Fruit fly (Drosophila melanogaster) whole organism, embryonic: Measurements from ENCODE around the gene CG17239.

ENCODE experiments used
- Adf1 ChIP-seq: fragments of 200-800 bp; sonication (Bioruptor generic); IDR thresholded peaks from 2 replicates; pipeline ENCODE4 v1.3.6; 2022; ENCODE audit warnings: missing biosample characterization, missing genetic modification characterization
- BEAF-32 ChIP-seq: fragments of 200-800 bp; sonication (Bioruptor generic); optimal IDR thresholded peaks from 3 replicates; lab custom pipeline; 2017; ENCODE audit warnings: missing biosample characterization, missing genetic modification characterization, mild to moderate bottlenecking, moderate library complexity, missing genetic modification reagents
- CG10267 ChIP-seq: fragments of 200-800 bp; sonication (Bioruptor generic); optimal IDR thresholded peaks from 2 replicates; lab custom pipeline; 2018; ENCODE audit warnings: missing biosample characterization, mild to moderate bottlenecking, missing genetic modification characterization, moderate library complexity
- CG11723 ChIP-seq: fragments of 200-800 bp; sonication (Bioruptor generic); optimal IDR thresholded peaks from 2 replicates; lab custom pipeline; 2017; ENCODE audit warnings: missing biosample characterization, mild to moderate bottlenecking, missing genetic modification characterization
- CG13287 ChIP-seq: fragments of 200-800 bp; sonication (Bioruptor generic); IDR thresholded peaks from 2 replicates; pipeline ENCODE4 v1.3.6; 2022; ENCODE audit warnings: missing biosample characterization, missing genetic modification characterization; ENCODE audit not compliant: partially characterized antibody
- CG14441 ChIP-seq: fragments of 200-800 bp; sonication (Bioruptor generic); IDR thresholded peaks from 2 replicates; pipeline ENCODE4 v1.3.6; 2022; ENCODE audit warnings: missing biosample characterization, missing genetic modification characterization
- CG16813 ChIP-seq: fragments of 200-800 bp; sonication (Bioruptor generic); IDR thresholded peaks from 3 replicates; pipeline ENCODE4 v1.3.6; 2022; ENCODE audit warnings: missing biosample characterization, missing genetic modification characterization; ENCODE audit not compliant: partially characterized antibody
- CG17328 ChIP-seq: fragments of 200-800 bp; sonication (Bioruptor generic); IDR thresholded peaks from 2 replicates; pipeline ENCODE4 v1.3.6; 2022; ENCODE audit warnings: missing biosample characterization, missing genetic modification characterization
- CG18011 ChIP-seq: fragments of 200-800 bp; sonication (Bioruptor generic); optimal IDR thresholded peaks from 2 replicates; lab custom pipeline; 2017; ENCODE audit warnings: missing biosample characterization, missing genetic modification characterization, mild to moderate bottlenecking, moderate library complexity, missing genotype
- CG2199 ChIP-seq: fragments of 200-800 bp; sonication (Bioruptor generic); IDR thresholded peaks from 3 replicates; pipeline ENCODE4 v1.3.6; 2022; ENCODE audit warnings: missing biosample characterization, missing genetic modification characterization
- CG31224 ChIP-seq: fragments of 200-800 bp; sonication (Bioruptor generic); IDR thresholded peaks from 2 replicates; pipeline ENCODE4 v1.3.6; 2022; ENCODE audit warnings: missing biosample characterization, missing genetic modification characterization
- CG34422 ChIP-seq: fragments of 200-800 bp; sonication (Bioruptor generic); IDR thresholded peaks from 3 replicates; pipeline ENCODE4 v1.3.6; 2022; ENCODE audit warnings: missing biosample characterization, missing genetic modification characterization
- CG3726 ChIP-seq: fragments of 200-800 bp; sonication (Bioruptor generic); IDR thresholded peaks from 3 replicates; pipeline ENCODE4, ENCODE4 v1.3.6; 2022; ENCODE audit warnings: missing biosample characterization, missing genetic modification characterization
- CG4360 ChIP-seq: fragments of 200-800 bp; sonication (Bioruptor generic); IDR thresholded peaks from 2 replicates; pipeline ENCODE4 v1.3.6; 2022; ENCODE audit warnings: missing biosample characterization, missing genetic modification characterization
- CG7963 ChIP-seq: fragments of 200-800 bp; sonication (Bioruptor generic); IDR thresholded peaks from 3 replicates; pipeline ENCODE4 v1.3.6; 2022; ENCODE audit warnings: missing biosample characterization, missing genetic modification characterization; ENCODE audit not compliant: partially characterized antibody
- CG7987 ChIP-seq: fragments of 200-800 bp; sonication (Bioruptor generic); optimal IDR thresholded peaks from 2 replicates; lab custom pipeline; 2018; ENCODE audit warnings: missing biosample characterization, mild to moderate bottlenecking, missing genetic modification characterization, moderate library complexity
- D ChIP-seq, 2 experiments: fragments of 200-800 bp in 1 of 2; fragments of >200 bp in 1 of 2; sonication (Bioruptor generic) in 1 of 2; optimal IDR thresholded peaks; 2 replicates in 1 of 2; 3 replicates in 1 of 2; lab custom pipeline; 2017; ENCODE audit warnings: mild to moderate bottlenecking in 1 of 2, missing biosample characterization in 1 of 2, missing genetic modification characterization in 1 of 2, missing genetic modification reagents in 1 of 2
- Dref ChIP-seq: fragments of 200-800 bp; sonication (Bioruptor generic); IDR thresholded peaks from 2 replicates; pipeline ENCODE4 v1.3.6; 2022; ENCODE audit warnings: missing biosample characterization, missing genetic modification characterization
- H15 ChIP-seq: fragments of 200-800 bp; sonication (Bioruptor generic); IDR thresholded peaks from 3 replicates; pipeline ENCODE4 v1.3.6; 2022; ENCODE audit warnings: missing biosample characterization, missing genetic modification characterization
- HLHmδ ChIP-seq: fragments of 200-800 bp; sonication (Bioruptor generic); optimal IDR thresholded peaks from 2 replicates; lab custom pipeline; 2018; ENCODE audit warnings: missing biosample characterization, mild to moderate bottlenecking, missing genetic modification characterization, moderate library complexity
- Hmx ChIP-seq: fragments of 200-800 bp; sonication (Bioruptor generic); optimal IDR thresholded peaks from 2 replicates; lab custom pipeline; 2016; ENCODE audit warnings: missing biosample characterization, missing genetic modification characterization
- Max ChIP-seq: fragments of 200-800 bp; sonication (Bioruptor generic); optimal IDR thresholded peaks from 2 replicates; lab custom pipeline; 2016; ENCODE audit warnings: missing biosample characterization, mild to moderate bottlenecking, missing genetic modification characterization
- Nf-YB ChIP-seq: fragments of 200-800 bp; sonication (Bioruptor generic); optimal IDR thresholded peaks from 3 replicates; lab custom pipeline; 2019; ENCODE audit warnings: missing biosample characterization, mild to moderate bottlenecking, missing genetic modification characterization, moderate library complexity
- Nf-YC ChIP-seq: fragments of 200-800 bp; optimal IDR thresholded peaks from 3 replicates; lab custom pipeline; 2019; ENCODE audit warnings: missing biosample characterization, mild to moderate bottlenecking, missing genetic modification characterization, moderate library complexity
- ase ChIP-seq: fragments of 200-800 bp; sonication (Bioruptor generic); IDR thresholded peaks from 3 replicates; pipeline ENCODE4 v1.3.6; 2022; ENCODE audit warnings: missing biosample characterization, missing genetic modification characterization
- chm ChIP-seq: fragments of 200-800 bp; sonication (Bioruptor generic); IDR thresholded peaks from 2 replicates; pipeline ENCODE4 v1.3.6; 2022; ENCODE audit warnings: missing biosample characterization, missing genetic modification characterization
- dysf ChIP-seq: fragments of 200-800 bp; sonication (Bioruptor generic); IDR thresholded peaks from 3 replicates; pipeline ENCODE4 v1.3.6; 2022; ENCODE audit warnings: missing biosample characterization, missing genetic modification characterization
- jing ChIP-seq: fragments of 200-800 bp; sonication (Bioruptor generic); optimal IDR thresholded peaks from 2 replicates; lab custom pipeline; 2018; ENCODE audit warnings: missing biosample characterization, mild to moderate bottlenecking, missing genetic modification characterization
- nom ChIP-seq: fragments of 200-800 bp; sonication (Bioruptor generic); optimal IDR thresholded peaks from 2 replicates; lab custom pipeline; 2017; ENCODE audit warnings: missing biosample characterization, missing genetic modification characterization, mild to moderate bottlenecking, moderate library complexity, missing genetic modification reagents
- pan ChIP-seq, 4 experiments: fragments of >200 bp in 3 of 4; fragments of 200-800 bp in 1 of 4; sonication (Bioruptor generic) in 1 of 4; optimal IDR thresholded peaks in 3 of 4; IDR thresholded peaks in 1 of 4; 2 replicates each; pipeline versions ENCODE4 v1.3.6 to Lab custom; 2017 to 2022; ENCODE audit warnings: missing biosample characterization in 2 of 4, missing genetic modification characterization in 2 of 4, mixed read lengths in 1 of 4
- run ChIP-seq: fragments of 200-800 bp; sonication (Bioruptor generic); optimal IDR thresholded peaks from 3 replicates; lab custom pipeline; 2018; ENCODE audit warnings: missing biosample characterization, mild to moderate bottlenecking, missing genetic modification characterization
- sd ChIP-seq: fragments of 200-800 bp; sonication (Bioruptor generic); optimal IDR thresholded peaks from 3 replicates; lab custom pipeline; 2018; ENCODE audit warnings: missing biosample characterization, mild to moderate bottlenecking, missing genetic modification characterization, moderate library complexity
- sob ChIP-seq: fragments of 200-800 bp; sonication (Bioruptor generic); IDR thresholded peaks from 2 replicates; pipeline ENCODE4 v1.3.6; 2022; ENCODE audit warnings: missing biosample characterization, missing genetic modification characterization
- usp ChIP-seq: fragments of >200 bp; optimal IDR thresholded peaks from 2 replicates; lab custom pipeline; 2017; ENCODE audit warnings: missing biosample characterization, missing genetic modification characterization
- z ChIP-seq: fragments of 200-800 bp; sonication (Bioruptor generic); IDR thresholded peaks from 3 replicates; pipeline ENCODE4 v1.3.6; 2022; ENCODE audit warnings: missing biosample characterization, missing genetic modification characterization

CG17239 gene

dm6 chr2L:2202853-2203717 lies 49.1 kb downstream of the CG17239 start (continued):
- TF ChIP-seq run (tag; lab: Kevin White, UChicago): peak; percentile 13
- TF ChIP-seq usp (GFP tag; lab: Kevin White, UChicago): no peak
- peak; percentile 8 for TF ChIP-seq CG11723
- 0 out of 2 replicates have a peak, but pooled peaks have one; percentile 29 for TF ChIP-seq Dref (GFP tag; lab: Robert Waterston, UW)
- TF ChIP-seq ase: no peak
- TF ChIP-seq CG10267 (tag; lab: Kevin White, UChicago): no peak
- no peak for TF ChIP-seq pan (optimal IDR thresholded peaks at IDR 0.05; lab: Kevin White, UChicago)
- peak in 1 of 2 experiments; percentile 21 for TF ChIP-seq pan (GFP tag; optimal IDR thresholded peaks at IDR 0.05 in 1 of 2, IDR thresholded peaks at IDR 0.05 in 1 of 2)
- peak; percentile 80 for TF ChIP-seq nom
- TF ChIP-seq CG31224: peak; percentile 97
- TF ChIP-seq HLHmδ (GFP tag; lab: Kevin White, UChicago): peak; percentile 88
- 0 out of 3 replicates have a peak, but pooled peaks have one; percentile 10 for TF ChIP-seq H15
- peak; percentile 68; the same call in 1 of the 2 replicates for TF ChIP-seq chm
- peak; percentile 66 for TF ChIP-seq CG13287 (GFP tag; lab: Robert Waterston, UW)
- no peak for TF ChIP-seq CG18011
- no peak for TF ChIP-seq D (optimal IDR thresholded peaks at IDR 0.05; lab: Kevin White, UChicago)
- TF ChIP-seq D (GFP tag; optimal IDR thresholded peaks at IDR 0.05; lab: Kevin White, UChicago): no peak
- 0 out of 3 replicates have a peak, but pooled peaks have one; percentile 37 for TF ChIP-seq CG7963 (GFP tag; lab: Robert Waterston, UW)
- TF ChIP-seq CG17328 (GFP tag; lab: Robert Waterston, UW): no peak
- TF ChIP-seq jing (GFP tag; lab: Kevin White, UChicago): no peak
- TF ChIP-seq Hmx (GFP tag; lab: Kevin White, UChicago): no peak
- peak; percentile 69; the same call in 1 of the 3 replicates for TF ChIP-seq CG34422
- TF ChIP-seq CG4360 (GFP tag; lab: Robert Waterston, UW): peak; percentile 36; the same call in 1 of the 2 replicates
- peak; percentile 13; the same call in 2 of the 3 replicates for TF ChIP-seq dysf (GFP tag; lab: Robert Waterston, UW)
- peak; percentile 77 for TF ChIP-seq sd
- TF ChIP-seq Nf-YC (tag; lab: Kevin White, UChicago): peak; percentile 57
- TF ChIP-seq BEAF-32 (GFP tag; lab: Kevin White, UChicago): no peak
- peak; percentile 75 for TF ChIP-seq z
- peak; percentile 36 for TF ChIP-seq CG7987 (GFP tag; lab: Kevin White, UChicago)
- 0 out of 2 replicates have a peak, but pooled peaks have one; percentile 15 for TF ChIP-seq CG14441 (GFP tag; lab: Robert Waterston, UW)
- TF ChIP-seq CG3726: no peak
- TF ChIP-seq CG2199: peak; percentile 85; the same call in 2 of the 3 replicates
- TF ChIP-seq sob (GFP tag; lab: Robert Waterston, UW): peak; percentile 33; the same call in 1 of the 2 replicates
- no peak for TF ChIP-seq Max
- peak; percentile 51 for TF ChIP-seq Adf1 (GFP tag; lab: Robert Waterston, UW)
- TF ChIP-seq CG16813 (GFP tag; lab: Robert Waterston, UW): peak; percentile 18; the same call in 1 of the 3 replicates
- TF ChIP-seq Nf-YB (GFP tag; lab: Kevin White, UChicago): peak; percentile 26
